Worm (Caenorhabditis elegans): ENCODE data around the gene F31B9.2.

DNA sequence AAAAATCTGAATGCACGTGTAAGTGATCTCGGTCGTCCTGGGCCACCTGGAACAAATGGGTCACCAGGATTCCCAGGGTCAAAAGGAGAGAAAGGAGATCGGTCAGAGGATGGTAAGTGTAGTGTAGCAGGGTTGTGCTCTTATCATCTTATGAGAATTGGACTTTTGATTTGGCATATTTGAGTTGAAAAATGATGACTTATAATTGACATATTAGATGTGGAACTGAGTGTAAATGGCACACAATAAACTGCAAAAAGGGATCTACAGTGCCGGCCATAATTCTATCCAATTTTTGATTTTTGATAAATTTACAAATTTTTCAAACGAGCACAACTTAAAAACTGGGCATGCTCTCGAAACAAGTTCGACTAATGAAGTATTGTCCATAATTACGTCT lies 27.0 kb downstream of the F31B9.2 start:
- TF ChIP-seq ces-1 (GFP tag; optimal IDR thresholded peaks at IDR 0.05) (no peak), nhr-237 (tag; optimal IDR thresholded peaks at IDR 0.05) (no peak), ztf-11 (tag; optimal IDR thresholded peaks at IDR 0.05) (no peak), snpc-4 (tag; optimal IDR thresholded peaks at IDR 0.05) (no peak), nhr-12 (tag; optimal IDR thresholded peaks at IDR 0.05) (no peak), lsy-2 (tag; optimal IDR thresholded peaks at IDR 0.05) (no peak), sptf-1 (tag; optimal IDR thresholded peaks at IDR 0.05) (no peak), mep-1 (tag; optimal IDR thresholded peaks at IDR 0.05) (no peak), nhr-76 (tag; optimal IDR thresholded peaks at IDR 0.05) (no peak), tbx-8 (GFP tag; optimal IDR thresholded peaks at IDR 0.05) (no peak), unc-62 (GFP tag; optimal IDR thresholded peaks at IDR 0.05) (no peak), elt-3 (tag; optimal IDR thresholded peaks at IDR 0.05) (no peak), cnd-1 (tag; optimal IDR thresholded peaks at IDR 0.05) (no peak)
